Fruit fly (Drosophila melanogaster): ENCODE results near the gene CG13004.

dm6 chrX:16874671-16875070 lies 39.4 kb upstream of the CG13004 start:
- TF ChIP-seq CG8478 (optimal IDR thresholded peaks at IDR 0.05): no peak
- no peak for TF ChIP-seq CTCF (optimal IDR thresholded peaks at IDR 0.05)
